Worm (Caenorhabditis elegans): Measurements from ENCODE around the gene T09A5.4.

The T09A5.4 gene

ce11 chrII:7813237-7813636 lies 32.7 kb upstream of the T09A5.4 start:
- TF ChIP-seq ceh-39 (tag; optimal IDR thresholded peaks at IDR 0.05) (no peak), cnd-1 (tag; optimal IDR thresholded peaks at IDR 0.05) (peak; percentile 79), pha-4 (tag; optimal IDR thresholded peaks at IDR 0.05) (no peak), mep-1 (tag; optimal IDR thresholded peaks at IDR 0.05) (peak; percentile 14), sptf-1 (tag; optimal IDR thresholded peaks at IDR 0.05) (no peak), lin-32 (GFP tag; optimal IDR thresholded peaks at IDR 0.05) (peak; percentile 48), nhr-2 (tag; optimal IDR thresholded peaks at IDR 0.05) (peak; percentile 99), ham-2 (GFP tag; optimal IDR thresholded peaks at IDR 0.05) (no peak), unc-62 (GFP tag; optimal IDR thresholded peaks at IDR 0.05) (peak; percentile 11)

ce11 chrII:7813645-7814044 lies 32.3 kb upstream of the T09A5.4 start:
- TF ChIP-seq lsy-2 (tag; optimal IDR thresholded peaks at IDR 0.05) (no peak), tbx-8 (GFP tag; optimal IDR thresholded peaks at IDR 0.05) (no peak)

DNA sequence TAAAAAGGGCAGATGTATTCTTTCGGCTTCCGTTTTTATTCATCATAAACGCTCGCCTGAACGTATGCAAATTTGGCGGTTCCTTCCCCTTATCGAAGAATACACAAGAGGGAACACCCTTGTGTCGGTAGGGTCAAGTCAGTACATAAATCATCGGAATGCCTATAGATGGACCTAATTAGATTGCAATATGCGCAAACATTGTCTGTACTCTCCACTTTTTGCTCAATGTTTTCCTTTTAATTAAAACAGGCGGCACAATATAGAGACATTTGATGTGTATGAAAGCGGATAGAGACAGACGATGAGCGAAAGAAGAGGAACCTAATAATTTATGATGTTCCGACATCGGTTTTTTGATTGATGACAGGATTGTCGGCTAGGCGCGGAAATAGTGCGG lies 31.8 kb upstream of the T09A5.4 start:
- peak; percentile 87 for TF ChIP-seq mls-2 (tag; optimal IDR thresholded peaks at IDR 0.05)
- TF ChIP-seq nhr-12 (tag; optimal IDR thresholded peaks at IDR 0.05): no peak
- peak; percentile 43 for TF ChIP-seq pha-4 (tag; optimal IDR thresholded peaks at IDR 0.05)
- no peak for TF ChIP-seq unc-120 (tag; optimal IDR thresholded peaks at IDR 0.05; ENCODE audit: poor library complexity, severe bottlenecking)
- peak; percentile 98 for TF ChIP-seq nhr-2 (tag; optimal IDR thresholded peaks at IDR 0.05)
- TF ChIP-seq unc-39 (tag; optimal IDR thresholded peaks at IDR 0.05): no peak
- peak; percentile 45 for TF ChIP-seq ztf-11 (tag; optimal IDR thresholded peaks at IDR 0.05)
- peak; percentile 13 for TF ChIP-seq mab-5 (tag; optimal IDR thresholded peaks at IDR 0.05)
- no peak for TF ChIP-seq sem-2 (GFP tag; optimal IDR thresholded peaks at IDR 0.05)
- TF ChIP-seq tbx-8 (GFP tag; optimal IDR thresholded peaks at IDR 0.05): no peak
- no peak for TF ChIP-seq drap-1 (GFP tag; optimal IDR thresholded peaks at IDR 0.05)
- TF ChIP-seq elt-1 (tag; optimal IDR thresholded peaks at IDR 0.05; ENCODE audit: borderline replicate concordance, insufficient read depth): peak; percentile 28
- TF ChIP-seq ham-2 (GFP tag; optimal IDR thresholded peaks at IDR 0.05): peak; percentile 38
- peak; percentile 57 for TF ChIP-seq ceh-43 (GFP tag; optimal IDR thresholded peaks at IDR 0.05)
- TF ChIP-seq nhr-76 (tag; optimal IDR thresholded peaks at IDR 0.05): no peak
- TF ChIP-seq unc-62 (GFP tag; optimal IDR thresholded peaks at IDR 0.05): peak; percentile 93
- no peak for TF ChIP-seq ceh-39 (tag; optimal IDR thresholded peaks at IDR 0.05)
- peak; percentile 67 for TF ChIP-seq ces-1 (GFP tag; optimal IDR thresholded peaks at IDR 0.05)
- no peak for TF ChIP-seq bed-3 (GFP tag; optimal IDR thresholded peaks at IDR 0.05)
- peak; percentile 55 for TF ChIP-seq sptf-1 (tag; optimal IDR thresholded peaks at IDR 0.05)

- TF ChIP-seq nhr-12 (tag; optimal IDR thresholded peaks at IDR 0.05): no peak
- no peak for TF ChIP-seq sem-2 (GFP tag; optimal IDR thresholded peaks at IDR 0.05)
- no peak for TF ChIP-seq elt-3 (tag; optimal IDR thresholded peaks at IDR 0.05)
Observed at ce11 chrII:7814915-7815314, 31.1 kb upstream of the T09A5.4 start.

- TF ChIP-seq hlh-1 (tag; optimal IDR thresholded peaks at IDR 0.05): peak; percentile 96
- TF ChIP-seq nhr-12 (tag; optimal IDR thresholded peaks at IDR 0.05): no peak
- TF ChIP-seq lin-32 (GFP tag; optimal IDR thresholded peaks at IDR 0.05): peak; percentile 98
- no peak for TF ChIP-seq pha-4 (tag; optimal IDR thresholded peaks at IDR 0.05)
- peak; percentile 71 for TF ChIP-seq cnd-1 (tag; optimal IDR thresholded peaks at IDR 0.05)
- TF ChIP-seq ham-2 (GFP tag; optimal IDR thresholded peaks at IDR 0.05): no peak
- TF ChIP-seq unc-62 (GFP tag; optimal IDR thresholded peaks at IDR 0.05): peak; percentile 11
- peak; percentile 23 for TF ChIP-seq ces-1 (GFP tag; optimal IDR thresholded peaks at IDR 0.05)
- peak; percentile 97 for TF ChIP-seq nhr-2 (tag; optimal IDR thresholded peaks at IDR 0.05)
- TF ChIP-seq flh-1 (GFP tag; optimal IDR thresholded peaks at IDR 0.05): no peak
- TF ChIP-seq zip-8 (tag; optimal IDR thresholded peaks at IDR 0.05): peak; percentile 77
- TF ChIP-seq lin-13 (tag; optimal IDR thresholded peaks at IDR 0.05): no peak
- TF ChIP-seq mls-2 (tag; optimal IDR thresholded peaks at IDR 0.05): peak; percentile 30
- TF ChIP-seq snpc-4 (tag; optimal IDR thresholded peaks at IDR 0.05): no peak
Observed at ce11 chrII:7815406-7815805, 30.6 kb upstream of the T09A5.4 start.
